Fruit fly (Drosophila melanogaster): ENCODE results near the gene Hmx.

dm6 chr3R:17612587-17612986 lies 53.9 kb downstream of the Hmx start, which contains the start of gene CG34281:
- TF ChIP-seq CG8478 (optimal IDR thresholded peaks at IDR 0.05) (no peak), CTCF (optimal IDR thresholded peaks at IDR 0.05) (no peak)

All from S2 (cell line).